Worm (Caenorhabditis elegans) whole organism, L3 larva: ENCODE data around the gene cest-9.1.

Experiments
- ZK546.5 ChIP-seq: sonication (generic microtip); optimal IDR thresholded peaks from 2 replicates; lab custom pipeline; 2017; ENCODE audit warnings: missing biosample characterization, missing genetic modification characterization
- aly-2 ChIP-seq: fragments of 150-350 bp; optimal IDR thresholded peaks from 2 replicates; lab custom pipeline; 2014; ENCODE audit warnings: missing biosample characterization, missing genetic modification characterization
- ama-1 ChIP-seq: fragments of 150-350 bp; optimal IDR thresholded peaks from 2 replicates; lab custom pipeline; 2018
- ceh-82 ChIP-seq: fragments of 150-350 bp; optimal IDR thresholded peaks from 2 replicates; lab custom pipeline; 2014; ENCODE audit warnings: missing biosample characterization, missing genetic modification characterization
- daf-12 ChIP-seq: fragments of 150-350 bp; optimal IDR thresholded peaks from 2 replicates; lab custom pipeline; 2014; ENCODE audit warnings: missing biosample characterization, missing genetic modification reagents, missing genetic modification characterization
- elt-1 ChIP-seq: fragments of 150-350 bp; optimal IDR thresholded peaks from 2 replicates; lab custom pipeline; 2014; ENCODE audit warnings: missing biosample characterization, missing genetic modification characterization
- fkh-10 ChIP-seq: sonication (generic microtip); optimal IDR thresholded peaks from 2 replicates; lab custom pipeline; 2017; ENCODE audit warnings: missing biosample characterization, missing genetic modification reagents, missing genetic modification characterization
- lsy-12 ChIP-seq: sonication (generic microtip); optimal IDR thresholded peaks from 2 replicates; lab custom pipeline; 2016; ENCODE audit warnings: mild to moderate bottlenecking, missing genetic modification characterization, missing compliant biosample characterization
- nfya-1 ChIP-seq: sonication (generic microtip); optimal IDR thresholded peaks from 2 replicates; lab custom pipeline; 2017; ENCODE audit warnings: missing genetic modification characterization, mild to moderate bottlenecking, missing compliant biosample characterization, antibody characterized with exemption, moderate library complexity; ENCODE audit not compliant: insufficient read depth
- nhr-12 ChIP-seq: fragments of 150-350 bp; optimal IDR thresholded peaks from 2 replicates; lab custom pipeline; 2014; ENCODE audit warnings: missing biosample characterization, missing genetic modification characterization
- pha-4 ChIP-seq: fragments of 150-350 bp; optimal IDR thresholded peaks from 2 replicates; lab custom pipeline; 2014; ENCODE audit warnings: missing biosample characterization, missing genetic modification reagents, missing genetic modification characterization
- zag-1 ChIP-seq: fragments of 150-350 bp; optimal IDR thresholded peaks from 2 replicates; lab custom pipeline; 2014; ENCODE audit warnings: missing biosample characterization, missing genetic modification characterization
- ztf-11 ChIP-seq: fragments of 150-350 bp; optimal IDR thresholded peaks from 2 replicates; lab custom pipeline; 2014; ENCODE audit warnings: missing biosample characterization, missing genetic modification characterization

DNA sequence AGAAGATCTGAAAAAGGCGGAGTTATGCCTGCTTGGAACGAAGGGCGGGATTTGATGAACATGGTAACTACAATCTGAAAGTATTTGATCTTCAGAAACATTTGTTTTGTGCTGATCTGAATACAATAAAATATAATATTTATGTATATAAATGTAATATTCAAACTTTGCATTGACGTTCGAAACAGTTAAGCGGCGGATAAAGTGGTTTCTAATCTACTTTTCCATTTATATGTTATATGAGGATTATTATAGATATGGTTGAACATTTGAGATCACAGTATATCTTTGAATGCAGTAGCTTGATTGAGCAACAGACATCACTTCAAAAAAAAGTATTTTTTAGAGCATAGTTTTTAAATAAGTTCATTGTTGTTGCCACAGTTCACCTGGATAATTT lies 47.9 kb downstream of the cest-9.1 start, which contains the start of gene H19J13.2:
- TF ChIP-seq ztf-11 (tag; lab: Kevin White, UChicago) (no peak), ZK546.5 (no peak), ceh-82 (tag; lab: Kevin White, UChicago) (no peak), nhr-12 (tag; lab: Kevin White, UChicago) (no peak), daf-12 (tag; lab: Kevin White, UChicago) (no peak), elt-1 (tag; lab: Kevin White, UChicago) (no peak), aly-2 (tag; lab: Kevin White, UChicago) (no peak), lsy-12 (tag; lab: Kevin White, UChicago) (no peak), nfya-1 (tag; lab: Kevin White, UChicago) (no peak), fkh-10 (GFP tag; lab: Kevin White, UChicago) (no peak), zag-1 (no peak), ama-1 (lab: Kevin White, UChicago) (no peak), pha-4 (tag; lab: Kevin White, UChicago) (no peak)
